In the genomic region with DNA sequence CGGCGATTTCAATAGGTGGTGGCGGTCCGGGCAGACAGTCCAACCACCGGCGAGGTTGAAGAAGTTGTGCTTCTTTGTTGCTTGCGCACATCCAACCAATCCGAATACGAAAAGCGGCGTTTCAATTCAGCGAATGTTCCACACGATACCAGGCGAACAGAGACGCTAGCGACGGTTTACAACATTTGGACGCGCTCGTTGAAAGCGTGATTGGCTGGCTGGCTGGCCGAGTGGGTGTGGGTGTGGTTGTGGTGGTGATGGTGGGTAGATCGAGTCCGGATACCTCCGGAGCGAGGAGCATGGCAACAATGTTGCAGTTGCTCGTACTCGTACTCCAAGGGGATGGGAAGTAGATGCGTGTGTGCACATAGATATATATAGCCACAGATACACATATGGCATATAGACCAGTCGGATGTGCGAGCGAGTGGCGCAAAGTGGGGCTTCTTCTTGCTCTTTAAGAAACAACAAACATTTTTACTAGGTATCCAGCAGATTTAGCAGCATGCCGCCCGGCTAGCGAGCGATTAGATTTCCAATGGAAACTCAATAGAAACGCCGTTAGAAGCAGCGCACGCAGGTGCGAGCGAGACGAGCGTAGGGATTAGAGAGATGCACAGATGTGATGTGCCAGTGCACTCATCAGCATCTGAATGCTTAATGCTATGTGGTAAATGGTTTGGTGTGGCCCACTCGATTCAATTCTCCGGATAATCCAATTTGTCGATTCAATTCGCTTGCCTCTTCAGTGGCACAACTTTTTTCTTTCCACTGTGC, we compare ENCODE assay signal across 5 fruit fly cellular contexts.
TF ChIP-seq lines count a peak whose summit lies in the region.

No protein-coding gene starts in this region.

TF ChIP-seq in whole organism, adult, 20 proteins besides CTCF, POLR2A, EP300 and RAD21 (continued from another document):
- peak; percentile 33 for TF ChIP-seq CG7101 (tag; optimal IDR thresholded peaks at IDR 0.05; lab: Kevin White, UChicago)
- TF ChIP-seq bab1 (GFP tag; optimal IDR thresholded peaks at IDR 0.05; lab: Kevin White, UChicago) = peak; percentile 54
- no peak for TF ChIP-seq CG5204 (GFP tag; optimal IDR thresholded peaks at IDR 0.05; lab: Kevin White, UChicago)
- TF ChIP-seq CG12768 (GFP tag; optimal IDR thresholded peaks at IDR 0.05; lab: Kevin White, UChicago) = peak; percentile 88

TF ChIP-seq in whole organism, embryonic, 481 proteins besides CTCF, POLR2A, EP300 and RAD21 (continued from another document and continues in another):
- peak; percentile 91 for TF ChIP-seq D (optimal IDR thresholded peaks at IDR 0.05; lab: Kevin White, UChicago)
- TF ChIP-seq D (GFP tag; optimal IDR thresholded peaks at IDR 0.05; lab: Kevin White, UChicago) = peak; percentile 8
- TF ChIP-seq Sry-β (GFP tag; optimal IDR thresholded peaks at IDR 0.05; lab: Kevin White, UChicago) = peak; percentile 36
- TF ChIP-seq caup (GFP tag; optimal IDR thresholded peaks at IDR 0.05; lab: Kevin White, UChicago; ENCODE audit: severe bottlenecking) = peak; percentile 6
- no peak for TF ChIP-seq CG12299 (tag; optimal IDR thresholded peaks at IDR 0.05; lab: Kevin White, UChicago)
- peak; percentile 60 for TF ChIP-seq Fer1 (GFP tag; optimal IDR thresholded peaks at IDR 0.05; lab: Kevin White, UChicago)
- TF ChIP-seq ftz-f1 (GFP tag; optimal IDR thresholded peaks at IDR 0.05; lab: Kevin White, UChicago) = peak; percentile 97
- TF ChIP-seq CG9817 (tag; optimal IDR thresholded peaks at IDR 0.05; lab: Kevin White, UChicago) = no peak
- peak; percentile 18 for TF ChIP-seq pb (GFP tag; optimal IDR thresholded peaks at IDR 0.05; lab: Kevin White, UChicago)
- peak; percentile 98 for TF ChIP-seq Lhr (GFP tag; optimal IDR thresholded peaks at IDR 0.05; lab: Kevin White, UChicago)
- peak; percentile 89 for TF ChIP-seq CG13894 (tag; optimal IDR thresholded peaks at IDR 0.05; lab: Kevin White, UChicago)
- peak; percentile 34 for TF ChIP-seq CG8359 (GFP tag; optimal IDR thresholded peaks at IDR 0.05; lab: Kevin White, UChicago; ENCODE audit: borderline replicate concordance)
- TF ChIP-seq CG6765 (GFP tag; optimal IDR thresholded peaks at IDR 0.05; lab: Kevin White, UChicago) = no peak
- peak; percentile 68 for TF ChIP-seq tap (tag; optimal IDR thresholded peaks at IDR 0.05; lab: Kevin White, UChicago)
- no peak for TF ChIP-seq Fer2 (tag; optimal IDR thresholded peaks at IDR 0.05; lab: Kevin White, UChicago)
- peak; percentile 43 for TF ChIP-seq CG3163 (GFP tag; optimal IDR thresholded peaks at IDR 0.05; lab: Kevin White, UChicago)
- TF ChIP-seq Kr (GFP tag; optimal IDR thresholded peaks at IDR 0.05; lab: Kevin White, UChicago) = peak; percentile 13
- peak; percentile 14 for TF ChIP-seq ac (GFP tag; optimal IDR thresholded peaks at IDR 0.05; lab: Kevin White, UChicago)
- TF ChIP-seq CG8290 (GFP tag; optimal IDR thresholded peaks at IDR 0.05; lab: Kevin White, UChicago) = no peak
- TF ChIP-seq CG8290 (tag; optimal IDR thresholded peaks at IDR 0.05; lab: Kevin White, UChicago) = peak; percentile 20 to 77
- TF ChIP-seq tin (GFP tag; optimal IDR thresholded peaks at IDR 0.05; lab: Kevin White, UChicago) = no peak
- TF ChIP-seq CG18599 (GFP tag; optimal IDR thresholded peaks at IDR 0.05; lab: Kevin White, UChicago) = peak; percentile 18
- TF ChIP-seq CG17568 (GFP tag; optimal IDR thresholded peaks at IDR 0.05; lab: Kevin White, UChicago) = peak; percentile 51
- peak in 1 of 2 experiments; percentile 37 for TF ChIP-seq tll (GFP tag; optimal IDR thresholded peaks at IDR 0.05; lab: Kevin White, UChicago)
- peak; percentile 16 for TF ChIP-seq CG8388 (GFP tag; optimal IDR thresholded peaks at IDR 0.05; lab: Kevin White, UChicago)
- TF ChIP-seq mirr (GFP tag; optimal IDR thresholded peaks at IDR 0.05; lab: Kevin White, UChicago) = peak; percentile 73
- TF ChIP-seq Med (GFP tag; lab: Kevin White, UChicago) = peak; percentile 94
- TF ChIP-seq dmrt99B (tag; optimal IDR thresholded peaks at IDR 0.05; lab: Kevin White, UChicago) = peak; percentile 55
- TF ChIP-seq Elba2 (GFP tag; optimal IDR thresholded peaks at IDR 0.05; lab: Kevin White, UChicago) = peak; percentile 100

TF ChIP-seq in whole organism, prepupa, 60 proteins besides CTCF, POLR2A, EP300 and RAD21 (continued from another document):
- TF ChIP-seq CG1621 (tag; optimal IDR thresholded peaks at IDR 0.05; lab: Kevin White, UChicago) (peak; percentile 88), CG16779 (tag; optimal IDR thresholded peaks at IDR 0.05; lab: Kevin White, UChicago) (peak; percentile 16), CG9139 (GFP tag; optimal IDR thresholded peaks at IDR 0.05; lab: Kevin White, UChicago) (peak; percentile 31), Eip75B (GFP tag; optimal IDR thresholded peaks at IDR 0.05; lab: Kevin White, UChicago) (peak; percentile 9)

TF ChIP-seq in whole organism, pupa, 21 proteins besides CTCF, POLR2A, EP300 and RAD21 (continued from another document):
- TF ChIP-seq CG34367 (tag; optimal IDR thresholded peaks at IDR 0.05; lab: Kevin White, UChicago) = no peak

TF ChIP-seq in whole organism, wandering third instar larva, 38 proteins besides CTCF, POLR2A, EP300 and RAD21 (continued from another document):
- TF ChIP-seq usp (GFP tag; optimal IDR thresholded peaks at IDR 0.05; lab: Kevin White, UChicago) (no peak), HLH106 (tag; optimal IDR thresholded peaks at IDR 0.05; lab: Kevin White, UChicago) (peak; percentile 13)
